Worm (Caenorhabditis elegans): ENCODE measurements around the gene C34B4.3.

Gene C34B4.3

ce11 chrV:13025283-13025682 is 45.7 kb downstream of the C34B4.3 start:
- TF ChIP-seq nhr-6 (tag; optimal IDR thresholded peaks at IDR 0.05) (no peak), F13H6.1 (tag; optimal IDR thresholded peaks at IDR 0.05) (no peak), sma-9 (GFP tag; optimal IDR thresholded peaks at IDR 0.05) (no peak), sma-9 (tag; optimal IDR thresholded peaks at IDR 0.05) (no peak), lin-39 (tag; optimal IDR thresholded peaks at IDR 0.05) (no peak)

ce11 chrV:13024499-13024898 is 46.5 kb downstream of the C34B4.3 start:
- TF ChIP-seq C34F6.9 (tag; optimal IDR thresholded peaks at IDR 0.05) (no peak), ztf-1 (GFP tag; conservative IDR thresholded peaks at IDR 0.05) (no peak), peb-1 (tag; optimal IDR thresholded peaks at IDR 0.05) (no peak), ceh-82 (tag; optimal IDR thresholded peaks at IDR 0.05) (no peak), nhr-6 (tag; optimal IDR thresholded peaks at IDR 0.05) (no peak), lin-39 (tag; optimal IDR thresholded peaks at IDR 0.05) (no peak), crh-2 (tag; optimal IDR thresholded peaks at IDR 0.05) (no peak), elt-3 (tag; optimal IDR thresholded peaks at IDR 0.05) (no peak)

- TF ChIP-seq F13H6.1 (tag; optimal IDR thresholded peaks at IDR 0.05) (no peak), ztf-4 (tag; optimal IDR thresholded peaks at IDR 0.05) (no peak), lin-39 (tag; optimal IDR thresholded peaks at IDR 0.05) (no peak), fos-1 (tag; optimal IDR thresholded peaks at IDR 0.05) (no peak), sma-9 (GFP tag; optimal IDR thresholded peaks at IDR 0.05) (no peak), sma-9 (tag; optimal IDR thresholded peaks at IDR 0.05) (no peak), nhr-21 (tag; optimal IDR thresholded peaks at IDR 0.05) (no peak), crh-2 (tag; optimal IDR thresholded peaks at IDR 0.05) (no peak), ceh-82 (tag; optimal IDR thresholded peaks at IDR 0.05) (no peak), elt-1 (tag; optimal IDR thresholded peaks at IDR 0.05) (no peak)
Measured at ce11 chrV:13022265-13022664, 48.7 kb downstream of the C34B4.3 start.

- TF ChIP-seq elt-3 (tag; optimal IDR thresholded peaks at IDR 0.05) (no peak), nhr-12 (tag; optimal IDR thresholded peaks at IDR 0.05) (no peak), sma-3 (GFP tag; optimal IDR thresholded peaks at IDR 0.05) (no peak), ztf-1 (GFP tag; conservative IDR thresholded peaks at IDR 0.05) (no peak), dmd-4 (tag; optimal IDR thresholded peaks at IDR 0.05) (no peak), nhr-129 (tag; optimal IDR thresholded peaks at IDR 0.05) (no peak), crh-2 (tag; optimal IDR thresholded peaks at IDR 0.05) (no peak), mab-5 (tag; optimal IDR thresholded peaks at IDR 0.05) (no peak), egl-27 (tag; optimal IDR thresholded peaks at IDR 0.05) (no peak), C34F6.9 (tag; optimal IDR thresholded peaks at IDR 0.05) (no peak)
Measured at ce11 chrV:13021540-13021939, 49.4 kb downstream of the C34B4.3 start.

- TF ChIP-seq nhr-6 (tag; optimal IDR thresholded peaks at IDR 0.05) (no peak), nhr-237 (tag; optimal IDR thresholded peaks at IDR 0.05) (no peak), unc-62 (GFP tag; optimal IDR thresholded peaks at IDR 0.05) (no peak), skn-1 (tag; optimal IDR thresholded peaks at IDR 0.05) (no peak), aly-2 (tag; optimal IDR thresholded peaks at IDR 0.05) (no peak), ztf-11 (tag; optimal IDR thresholded peaks at IDR 0.05) (no peak), ztf-4 (tag; optimal IDR thresholded peaks at IDR 0.05) (no peak), lin-11 (tag; optimal IDR thresholded peaks at IDR 0.05) (no peak), nhr-21 (tag; optimal IDR thresholded peaks at IDR 0.05) (no peak), F13H6.1 (tag; optimal IDR thresholded peaks at IDR 0.05) (no peak), ama-1 (optimal IDR thresholded peaks at IDR 0.05) (no peak), elt-3 (tag; optimal IDR thresholded peaks at IDR 0.05) (no peak), nhr-129 (tag; optimal IDR thresholded peaks at IDR 0.05) (no peak), ceh-82 (tag; optimal IDR thresholded peaks at IDR 0.05) (no peak), fos-1 (tag; optimal IDR thresholded peaks at IDR 0.05) (no peak), mbf-1 (tag; optimal IDR thresholded peaks at IDR 0.05) (no peak), nhr-11 (tag; optimal IDR thresholded peaks at IDR 0.05) (no peak), nhr-23 (tag; optimal IDR thresholded peaks at IDR 0.05) (no peak)
Measured at ce11 chrV:13020638-13021037, 50.3 kb downstream of the C34B4.3 start.

- no peak for TF ChIP-seq lin-13 (GFP tag; optimal IDR thresholded peaks at IDR 0.05)
- no peak for TF ChIP-seq nhr-11 (tag; optimal IDR thresholded peaks at IDR 0.05)
- no peak for TF ChIP-seq lin-11 (tag; optimal IDR thresholded peaks at IDR 0.05)
- no peak for TF ChIP-seq R02D3.7 (tag; optimal IDR thresholded peaks at IDR 0.05)
- no peak for TF ChIP-seq fos-1 (tag; optimal IDR thresholded peaks at IDR 0.05)
- TF ChIP-seq aly-2 (tag; optimal IDR thresholded peaks at IDR 0.05) = no peak
- no peak for TF ChIP-seq F13H6.1 (tag; optimal IDR thresholded peaks at IDR 0.05)
- TF ChIP-seq ZK546.5 (tag; optimal IDR thresholded peaks at IDR 0.05) = no peak
- TF ChIP-seq nhr-237 (tag; optimal IDR thresholded peaks at IDR 0.05) = no peak
- TF ChIP-seq blmp-1 (tag; optimal IDR thresholded peaks at IDR 0.05; ENCODE audit: insufficient read depth) = no peak
- no peak for TF ChIP-seq nhr-21 (tag; optimal IDR thresholded peaks at IDR 0.05)
- TF ChIP-seq elt-3 (tag; optimal IDR thresholded peaks at IDR 0.05) = no peak
- TF ChIP-seq nhr-6 (tag; optimal IDR thresholded peaks at IDR 0.05) = no peak
- TF ChIP-seq sma-3 (GFP tag; optimal IDR thresholded peaks at IDR 0.05) = no peak
- TF ChIP-seq unc-62 (GFP tag; optimal IDR thresholded peaks at IDR 0.05) = no peak
- TF ChIP-seq sma-9 (GFP tag; optimal IDR thresholded peaks at IDR 0.05) = no peak
- no peak for TF ChIP-seq sma-9 (tag; optimal IDR thresholded peaks at IDR 0.05)
Measured at ce11 chrV:13020014-13020413, 50.9 kb downstream of the C34B4.3 start.

All from whole organism, L2 larva.